Worm (Caenorhabditis elegans): ENCODE results near the gene T23D5.3.

- TF ChIP-seq ztf-4 (tag; optimal IDR thresholded peaks at IDR 0.05) (no peak), aly-2 (tag; optimal IDR thresholded peaks at IDR 0.05) (no peak), pqm-1 (tag; optimal IDR thresholded peaks at IDR 0.05) (no peak), elt-3 (tag; optimal IDR thresholded peaks at IDR 0.05) (no peak), unc-62 (GFP tag; optimal IDR thresholded peaks at IDR 0.05) (no peak), zag-1 (tag; optimal IDR thresholded peaks at IDR 0.05) (no peak), ZK546.5 (tag; optimal IDR thresholded peaks at IDR 0.05) (no peak), egl-27 (tag; optimal IDR thresholded peaks at IDR 0.05) (no peak), fos-1 (tag; optimal IDR thresholded peaks at IDR 0.05) (no peak), ztf-11 (tag; optimal IDR thresholded peaks at IDR 0.05) (no peak), nhr-76 (tag; optimal IDR thresholded peaks at IDR 0.05) (no peak), egl-5 (tag; optimal IDR thresholded peaks at IDR 0.05) (no peak)
Measured at ce11 chrV:15687660-15688059, 45.8 kb downstream of the T23D5.3 start, which contains the start of gene nhr-197.
